Fruit fly (Drosophila melanogaster) whole organism, embryonic: Measurements from ENCODE around the gene CG42699.

Source experiments
- B-H1 ChIP-seq: fragments of 200-800 bp; sonication (Bioruptor generic); IDR thresholded peaks from 3 replicates; pipeline ENCODE4 v1.3.6; 2022; ENCODE audit warnings: missing biosample characterization, missing genetic modification characterization
- CG10209 ChIP-seq: fragments of 200-800 bp; sonication (Bioruptor generic); optimal IDR thresholded peaks from 3 replicates; lab custom pipeline; 2017; ENCODE audit warnings: missing biosample characterization, mild to moderate bottlenecking, missing genetic modification characterization, missing genetic modification reagents
- CG11085 ChIP-seq: fragments of 200-800 bp; sonication (Bioruptor generic); IDR thresholded peaks from 2 replicates; pipeline ENCODE4 v1.3.6; 2022; ENCODE audit warnings: missing biosample characterization, missing genetic modification characterization
- CG12769 ChIP-seq: fragments of 200-800 bp; sonication (Bioruptor generic); optimal IDR thresholded peaks from 2 replicates; lab custom pipeline; 2019; ENCODE audit warnings: missing biosample characterization, mild to moderate bottlenecking, missing genetic modification characterization, moderate library complexity
- CG14050 ChIP-seq: fragments of 200-800 bp; sonication (Bioruptor generic); IDR thresholded peaks from 3 replicates; pipeline ENCODE4 v1.3.6; 2022; ENCODE audit warnings: missing biosample characterization, missing genetic modification characterization
- CG15269 ChIP-seq: fragments of 200-800 bp; sonication (Bioruptor generic); optimal IDR thresholded peaks from 2 replicates; lab custom pipeline; 2018; ENCODE audit warnings: missing biosample characterization, mild to moderate bottlenecking, missing genetic modification characterization, moderate library complexity
- CG15514 ChIP-seq: fragments of 200-800 bp; sonication (Bioruptor generic); optimal IDR thresholded peaks from 3 replicates; lab custom pipeline; 2017; ENCODE audit warnings: missing biosample characterization, missing genetic modification characterization, mild to moderate bottlenecking, moderate library complexity, missing genetic modification reagents
- CG2129 ChIP-seq: fragments of 200-800 bp; sonication (Bioruptor generic); IDR thresholded peaks from 2 replicates; pipeline ENCODE4 v1.3.6; 2022; ENCODE audit warnings: missing biosample characterization, missing genetic modification characterization; ENCODE audit not compliant: partially characterized antibody
- CG2199 ChIP-seq: fragments of 200-800 bp; sonication (Bioruptor generic); IDR thresholded peaks from 3 replicates; pipeline ENCODE4 v1.3.6; 2022; ENCODE audit warnings: missing biosample characterization, missing genetic modification characterization
- CG32532 ChIP-seq: fragments of 200-800 bp; sonication (Bioruptor generic); IDR thresholded peaks from 2 replicates; pipeline ENCODE4 v1.3.6; 2022; ENCODE audit warnings: missing biosample characterization, missing genetic modification characterization
- CG33213 ChIP-seq: fragments of 200-800 bp; sonication (Bioruptor generic); optimal IDR thresholded peaks from 3 replicates; lab custom pipeline; 2016; ENCODE audit warnings: missing biosample characterization, missing genetic modification characterization
- CG5245 ChIP-seq: fragments of 200-800 bp; sonication (Bioruptor generic); optimal IDR thresholded peaks from 3 replicates; lab custom pipeline; 2016; ENCODE audit warnings: missing biosample characterization, missing genetic modification characterization
- CG7357 ChIP-seq: fragments of 200-800 bp; sonication (Bioruptor generic); IDR thresholded peaks from 3 replicates; pipeline ENCODE4 v1.3.6; 2022; ENCODE audit warnings: missing biosample characterization, missing genetic modification characterization
- CG7963 ChIP-seq: fragments of 200-800 bp; sonication (Bioruptor generic); IDR thresholded peaks from 3 replicates; pipeline ENCODE4 v1.3.6; 2022; ENCODE audit warnings: missing biosample characterization, missing genetic modification characterization; ENCODE audit not compliant: partially characterized antibody
- CG9215 ChIP-seq: fragments of 200-800 bp; sonication (Bioruptor generic); IDR thresholded peaks from 2 replicates; pipeline ENCODE4 v1.3.6; 2022; ENCODE audit warnings: missing biosample characterization, missing genetic modification characterization
- Dbx ChIP-seq: fragments of 200-800 bp; sonication (Bioruptor generic); IDR thresholded peaks from 3 replicates; pipeline ENCODE4 v1.3.6; 2022; ENCODE audit warnings: missing biosample characterization, missing genetic modification characterization
- GATAe ChIP-seq: fragments of 200-800 bp; sonication (Bioruptor generic); conservative IDR thresholded peaks from 2 replicates; pipeline ENCODE4 v1.3.6; 2022; ENCODE audit warnings: missing biosample characterization, missing genetic modification characterization
- Lpt ChIP-seq: fragments of >200 bp; optimal IDR thresholded peaks from 2 replicates; lab custom pipeline; 2018; ENCODE audit warnings: missing biosample characterization, missing genetic modification characterization
- Mad ChIP-seq: fragments of 200-800 bp; sonication (Bioruptor generic); optimal IDR thresholded peaks from 2 replicates; lab custom pipeline; 2016; ENCODE audit warnings: missing biosample characterization, missing genetic modification characterization
- Opbp ChIP-seq: fragments of 200-800 bp; sonication (Bioruptor generic); IDR thresholded peaks from 3 replicates; pipeline ENCODE4 v1.3.6; 2022; ENCODE audit warnings: missing biosample characterization, missing genetic modification characterization; ENCODE audit not compliant: partially characterized antibody
- Ptx1 ChIP-seq: fragments of 200-800 bp; sonication (Bioruptor generic); IDR thresholded peaks from 2 replicates; pipeline ENCODE4 v1.3.6; 2022; ENCODE audit warnings: missing biosample characterization, missing genetic modification characterization
- Sox102F ChIP-seq: fragments of 200-800 bp; sonication (Bioruptor generic); optimal IDR thresholded peaks from 2 replicates; lab custom pipeline; 2018; ENCODE audit warnings: missing biosample characterization, mild to moderate bottlenecking, missing genetic modification characterization, moderate library complexity
- Sry-β ChIP-seq: fragments of 200-800 bp; sonication (Bioruptor generic); optimal IDR thresholded peaks from 2 replicates; lab custom pipeline; 2018; ENCODE audit warnings: missing biosample characterization, mild to moderate bottlenecking, missing genetic modification characterization, moderate library complexity
- Trl ChIP-seq, 3 experiments: fragments of >200 bp in 2 of 3; fragments of 200-800 bp in 1 of 3; sonication (Bioruptor generic) in 1 of 3; optimal IDR thresholded peaks; 2 replicates in 1 of 3; 3 replicates in 2 of 3; lab custom pipeline; 2016 to 2017; ENCODE audit warnings: missing biosample characterization in 1 of 3, missing genetic modification characterization in 1 of 3
- al ChIP-seq: fragments of 200-800 bp; sonication (Bioruptor generic); IDR thresholded peaks from 2 replicates; pipeline ENCODE4 v1.3.6; 2022; ENCODE audit warnings: missing biosample characterization, missing genetic modification characterization
- bab2 ChIP-seq: fragments of 200-800 bp; sonication (Bioruptor generic); optimal IDR thresholded peaks from 2 replicates; lab custom pipeline; 2016; ENCODE audit warnings: missing biosample characterization, missing genetic modification characterization
- bigmax ChIP-seq: fragments of 200-800 bp; sonication (Bioruptor generic); optimal IDR thresholded peaks from 2 replicates; lab custom pipeline; 2018; ENCODE audit warnings: missing biosample characterization, mild to moderate bottlenecking, missing genetic modification characterization
- br ChIP-seq: fragments of >200 bp; optimal IDR thresholded peaks from 2 replicates; lab custom pipeline; 2017
- chif ChIP-seq, 2 experiments: fragments of 200-800 bp; sonication (Bioruptor generic); optimal IDR thresholded peaks; 3 replicates each; lab custom pipeline; 2016; ENCODE audit warnings: missing biosample characterization in 2 of 2, missing genetic modification characterization in 2 of 2
- ci ChIP-seq: fragments of 200-800 bp; sonication (Bioruptor generic); IDR thresholded peaks from 3 replicates; pipeline ENCODE4 v1.3.6; 2022; ENCODE audit warnings: missing biosample characterization, missing genetic modification characterization
- dati ChIP-seq: fragments of 200-800 bp; sonication (Bioruptor generic); IDR thresholded peaks from 2 replicates; pipeline ENCODE4 v1.3.6; 2022; ENCODE audit warnings: missing biosample characterization, missing genetic modification characterization
- dimm ChIP-seq: fragments of 200-800 bp; sonication (Bioruptor generic); IDR thresholded peaks from 2 replicates; pipeline ENCODE4 v1.3.6; 2022; ENCODE audit warnings: missing biosample characterization, missing genetic modification characterization
- fd3F ChIP-seq: fragments of 200-800 bp; sonication (Bioruptor generic); optimal IDR thresholded peaks from 2 replicates; lab custom pipeline; 2018; ENCODE audit warnings: missing biosample characterization, mild to moderate bottlenecking, missing genetic modification characterization, moderate library complexity
- hth ChIP-seq: fragments of >200 bp; optimal IDR thresholded peaks from 2 replicates; lab custom pipeline; 2017; ENCODE audit warnings: inconsistent platforms
- jing ChIP-seq: fragments of 200-800 bp; sonication (Bioruptor generic); optimal IDR thresholded peaks from 2 replicates; lab custom pipeline; 2018; ENCODE audit warnings: missing biosample characterization, mild to moderate bottlenecking, missing genetic modification characterization
- kah ChIP-seq: fragments of 200-800 bp; sonication (Bioruptor generic); optimal IDR thresholded peaks from 2 replicates; lab custom pipeline; 2018; ENCODE audit warnings: missing biosample characterization, mild to moderate bottlenecking, missing genetic modification characterization
- kni ChIP-seq: fragments of 200-800 bp; sonication (Bioruptor generic); optimal IDR thresholded peaks from 3 replicates; lab custom pipeline; 2017; ENCODE audit warnings: mild to moderate bottlenecking, missing biosample characterization, missing genetic modification reagents, missing genetic modification characterization
- knrl ChIP-seq: fragments of 200-800 bp; sonication (Bioruptor generic); IDR thresholded peaks from 3 replicates; pipeline ENCODE4 v1.3.6; 2022; ENCODE audit warnings: missing biosample characterization, missing genetic modification characterization; ENCODE audit not compliant: partially characterized antibody
- pan ChIP-seq, 4 experiments: fragments of >200 bp in 3 of 4; fragments of 200-800 bp in 1 of 4; sonication (Bioruptor generic) in 1 of 4; optimal IDR thresholded peaks in 3 of 4; IDR thresholded peaks in 1 of 4; 2 replicates each; pipeline versions ENCODE4 v1.3.6 to Lab custom; 2017 to 2022; ENCODE audit warnings: missing biosample characterization in 2 of 4, missing genetic modification characterization in 2 of 4, mixed read lengths in 1 of 4
- prd ChIP-seq, 3 experiments: fragments of >200 bp in 2 of 3; fragments of 200-800 bp in 1 of 3; sonication (Bioruptor generic) in 1 of 3; optimal IDR thresholded peaks in 2 of 3; IDR thresholded peaks in 1 of 3; 2 replicates in 2 of 3; 3 replicates in 1 of 3; pipeline versions ENCODE4 v1.3.6 to Lab custom; 2017 to 2022; ENCODE audit warnings: missing biosample characterization in 1 of 3, missing genetic modification characterization in 1 of 3
- slou ChIP-seq: fragments of 200-800 bp; sonication (Bioruptor generic); optimal IDR thresholded peaks from 3 replicates; lab custom pipeline; 2016; ENCODE audit warnings: missing biosample characterization, missing genetic modification characterization
- ssp ChIP-seq: fragments of 200-800 bp; sonication (Bioruptor generic); IDR thresholded peaks from 2 replicates; pipeline ENCODE4 v1.3.6; 2022; ENCODE audit warnings: missing biosample characterization, missing genetic modification characterization
- tgo ChIP-seq: fragments of 200-800 bp; sonication (Bioruptor generic); IDR thresholded peaks from 3 replicates; pipeline ENCODE4 v1.3.6; 2022; ENCODE audit warnings: missing biosample characterization, missing genetic modification characterization
- tin ChIP-seq: fragments of 200-800 bp; sonication (Bioruptor generic); optimal IDR thresholded peaks from 3 replicates; lab custom pipeline; 2016; ENCODE audit warnings: missing biosample characterization, missing genetic modification characterization
- tna ChIP-seq: fragments of 200-800 bp; sonication (Bioruptor generic); IDR thresholded peaks from 2 replicates; pipeline ENCODE4 v1.3.6; 2022; ENCODE audit warnings: missing biosample characterization, missing genetic modification characterization; ENCODE audit not compliant: partially characterized antibody
- unpg ChIP-seq: fragments of 200-800 bp; sonication (Bioruptor generic); optimal IDR thresholded peaks from 3 replicates; lab custom pipeline; 2018; ENCODE audit warnings: missing biosample characterization, mild to moderate bottlenecking, missing genetic modification characterization, moderate library complexity
- wek ChIP-seq: fragments of 200-800 bp; sonication (Bioruptor generic); optimal IDR thresholded peaks from 3 replicates; lab custom pipeline; 2018; ENCODE audit warnings: missing biosample characterization, mild to moderate bottlenecking, missing genetic modification characterization, moderate library complexity
- yki ChIP-seq: fragments of >200 bp; optimal IDR thresholded peaks from 3 replicates; lab custom pipeline; 2018
- zen2 ChIP-seq: fragments of 200-800 bp; sonication (Bioruptor generic); IDR thresholded peaks from 3 replicates; pipeline ENCODE4 v1.3.6; 2022; ENCODE audit warnings: missing biosample characterization, missing genetic modification characterization; ENCODE audit not compliant: partially characterized antibody

CG42699 gene

dm6 chrX:5718476-5719012, 45.8 kb upstream of the CG42699 start (continued):
- TF ChIP-seq dati (no peak), Dbx (GFP tag; lab: Robert Waterston, UW) (peak; percentile 88), CG12769 (peak; percentile 66), tin (no peak), slou (GFP tag; lab: Kevin White, UChicago) (no peak), prd (optimal IDR thresholded peaks at IDR 0.05; lab: Kevin White, UChicago) (no peak), prd (GFP tag; IDR thresholded peaks at IDR 0.05; lab: Robert Waterston, UW) (peak; percentile 71; the same call in 2 of the 3 replicates), zen2 (GFP tag; lab: Robert Waterston, UW) (no peak), bigmax (GFP tag; lab: Kevin White, UChicago) (no peak), GATAe (GFP tag; lab: Robert Waterston, UW) (peak; percentile 20; the same call in 1 of the 2 replicates), knrl (GFP tag; lab: Robert Waterston, UW) (no peak), CG15514 (GFP tag; lab: Kevin White, UChicago) (peak; percentile 70), fd3F (GFP tag; lab: Kevin White, UChicago) (peak; percentile 81), Trl (optimal IDR thresholded peaks at IDR 0.05; lab: Kevin White, UChicago) (no peak), Trl (GFP tag; optimal IDR thresholded peaks at IDR 0.05; lab: Kevin White, UChicago) (no peak), CG32532 (GFP tag; lab: Robert Waterston, UW) (peak; percentile 90), tna (GFP tag; lab: Robert Waterston, UW) (no peak), wek (GFP tag; lab: Kevin White, UChicago) (no peak), chif (GFP tag; optimal IDR thresholded peaks at IDR 0.05; lab: Kevin White, UChicago) (no peak), bab2 (GFP tag; lab: Kevin White, UChicago) (peak; percentile 11), kni (GFP tag; lab: Kevin White, UChicago) (no peak), hth (lab: Kevin White, UChicago) (no peak), ci (GFP tag; lab: Robert Waterston, UW) (peak; percentile 63; the same call in 1 of the 3 replicates), pan (optimal IDR thresholded peaks at IDR 0.05; lab: Kevin White, UChicago) (no peak), pan (GFP tag; optimal IDR thresholded peaks at IDR 0.05 in 1 of 2, IDR thresholded peaks at IDR 0.05 in 1 of 2) (peak in 1 of 2 experiments; percentile 65), B-H1 (GFP tag; lab: Robert Waterston, UW) (peak; percentile 18; the same call in 1 of the 3 replicates), Sox102F (peak; percentile 58), jing (GFP tag; lab: Kevin White, UChicago) (no peak), CG2199 (GFP tag; lab: Robert Waterston, UW) (no peak), yki (lab: Kevin White, UChicago) (no peak), Ptx1 (GFP tag; lab: Robert Waterston, UW) (peak; percentile 67), CG10209 (GFP tag; lab: Kevin White, UChicago) (peak; percentile 65), CG14050 (GFP tag; lab: Robert Waterston, UW) (0 out of 3 replicates have a peak, but pooled peaks have one; percentile 12), ssp (GFP tag; lab: Robert Waterston, UW) (no peak), Lpt (GFP tag; lab: Kevin White, UChicago) (no peak), Mad (GFP tag; lab: Kevin White, UChicago) (no peak), CG5245 (GFP tag; lab: Kevin White, UChicago) (peak; percentile 8), CG15269 (peak; percentile 81), CG7357 (GFP tag; lab: Robert Waterston, UW) (no peak), tgo (GFP tag; lab: Robert Waterston, UW) (peak; percentile 69), unpg (GFP tag; lab: Kevin White, UChicago) (peak; percentile 64), al (peak; percentile 72), CG33213 (GFP tag; lab: Kevin White, UChicago) (no peak), CG2129 (no peak), CG9215 (GFP tag; lab: Robert Waterston, UW) (peak; percentile 64; the same call in 1 of the 2 replicates), dimm (GFP tag; lab: Robert Waterston, UW) (no peak), Opbp (GFP tag; lab: Robert Waterston, UW) (no peak), br (lab: Kevin White, UChicago) (no peak), kah (GFP tag; lab: Kevin White, UChicago) (peak; percentile 12), CG7963 (GFP tag; lab: Robert Waterston, UW) (no peak), CG11085 (peak; percentile 52), Sry-β (GFP tag; lab: Kevin White, UChicago) (no peak)
